Worm (Caenorhabditis elegans) whole organism, L1 larva: Measurements from ENCODE around the gene nhr-56.
A peak's percentile ranks its signal among the peaks of the same experiment; 100 is the strongest.

Source experiments
- C04F5.9 ChIP-seq: sonication (generic microtip); optimal IDR thresholded peaks from 2 replicates; lab custom pipeline; 2016; ENCODE audit warnings: missing genetic modification characterization, missing compliant biosample characterization
- F16B12.6 ChIP-seq: fragments of 150-350 bp; optimal IDR thresholded peaks from 2 replicates; lab custom pipeline; 2014; ENCODE audit warnings: missing biosample characterization, missing genetic modification characterization
- Y116A8C.19 ChIP-seq: sonication (generic microtip); optimal IDR thresholded peaks from 2 replicates; lab custom pipeline; 2016; ENCODE audit warnings: missing compliant biosample characterization, missing genetic modification characterization, borderline replicate concordance
- aha-1 ChIP-seq: fragments of 150-350 bp; optimal IDR thresholded peaks from 2 replicates; lab custom pipeline; 2014; ENCODE audit warnings: missing biosample characterization, missing genetic modification characterization
- alr-1 ChIP-seq: fragments of 200-800 bp; sonication (Bioruptor generic); optimal IDR thresholded peaks from 2 replicates; lab custom pipeline; 2018; ENCODE audit warnings: borderline replicate concordance, mild to moderate bottlenecking, missing genetic modification characterization, missing compliant biosample characterization
- aly-2 ChIP-seq: fragments of 150-350 bp; optimal IDR thresholded peaks from 2 replicates; lab custom pipeline; 2014; ENCODE audit warnings: missing biosample characterization, missing genetic modification characterization
- blmp-1 ChIP-seq: fragments of 150-350 bp; optimal IDR thresholded peaks from 2 replicates; lab custom pipeline; 2014; ENCODE audit warnings: missing biosample characterization, missing genetic modification characterization
- ceh-88 ChIP-seq: fragments of 200-800 bp; sonication (Bioruptor generic); IDR thresholded peaks from 2 replicates; pipeline ENCODE4 v1.3.6; 2022; ENCODE audit warnings: missing genetic modification characterization, missing compliant biosample characterization
- ceh-90 ChIP-seq: sonication (generic microtip); optimal IDR thresholded peaks from 2 replicates; lab custom pipeline; 2016; ENCODE audit warnings: missing genetic modification characterization, missing compliant biosample characterization
- dsc-1 ChIP-seq: sonication (generic microtip); optimal IDR thresholded peaks from 2 replicates; lab custom pipeline; 2016; ENCODE audit warnings: mild to moderate bottlenecking, missing genetic modification characterization, missing compliant biosample characterization
- efl-1 ChIP-seq, 4 experiments: fragments of 150-350 bp; optimal IDR thresholded peaks in 3 of 4; peaks in 1 of 4; 1 replicate in 1 of 4; 2 replicates in 3 of 4; lab custom pipeline; 2014; ENCODE audit warnings: missing biosample characterization in 2 of 4, missing genetic modification characterization in 2 of 4, missing genetic modification reagents in 2 of 4
- efl-3 ChIP-seq: fragments of 200-800 bp; sonication (Bioruptor generic); optimal IDR thresholded peaks from 2 replicates; lab custom pipeline; 2018; ENCODE audit warnings: mild to moderate bottlenecking, missing genetic modification characterization, missing compliant biosample characterization
- egl-13 ChIP-seq: sonication (generic microtip); optimal IDR thresholded peaks from 2 replicates; lab custom pipeline; 2016; ENCODE audit warnings: missing genotype, missing genetic modification reagents, missing genetic modification characterization, missing compliant biosample characterization
- egl-27 ChIP-seq, 2 experiments: fragments of 150-350 bp in 1 of 2; sonication (generic microtip); optimal IDR thresholded peaks; 3 replicates each; lab custom pipeline; 2017 to 2018; ENCODE audit warnings: missing biosample characterization in 2 of 2, missing genetic modification characterization in 2 of 2, missing genetic modification reagents in 2 of 2
- elt-2 ChIP-seq: sonication (generic microtip); optimal IDR thresholded peaks from 2 replicates; lab custom pipeline; 2016; ENCODE audit warnings: missing genetic modification characterization, mild to moderate bottlenecking, inconsistent platforms, missing compliant biosample characterization, missing genetic modification reagents
- elt-3 ChIP-seq, 6 experiments: fragments of 150-350 bp in 1 of 6; sonication (generic microtip); optimal IDR thresholded peaks; 2 replicates each; lab custom pipeline; 2017 to 2018; ENCODE audit warnings: missing biosample characterization in 6 of 6, missing genetic modification characterization in 6 of 6, inconsistent platforms in 1 of 6
- ets-5 ChIP-seq: fragments of 200-800 bp; sonication (Bioruptor generic); IDR thresholded peaks from 2 replicates; pipeline ENCODE4 v1.3.6; 2022; ENCODE audit warnings: missing genetic modification characterization, missing compliant biosample characterization
- fkh-4 ChIP-seq: sonication (generic microtip); optimal IDR thresholded peaks from 2 replicates; lab custom pipeline; 2016; ENCODE audit warnings: missing compliant biosample characterization, missing genetic modification characterization, borderline replicate concordance
- fkh-8 ChIP-seq: sonication (generic microtip); optimal IDR thresholded peaks from 2 replicates; lab custom pipeline; 2016; ENCODE audit warnings: mild to moderate bottlenecking, missing genetic modification characterization, missing compliant biosample characterization
- fos-1 ChIP-seq: fragments of 150-350 bp; optimal IDR thresholded peaks from 2 replicates; lab custom pipeline; 2014; ENCODE audit warnings: missing biosample characterization, missing genetic modification characterization
- grh-1 ChIP-seq: fragments of 200-800 bp; sonication (Bioruptor generic); IDR thresholded peaks from 2 replicates; pipeline ENCODE4 v1.3.6; 2022; ENCODE audit warnings: missing genetic modification reagents, missing genetic modification characterization, missing compliant biosample characterization
- hlh-4 ChIP-seq: sonication (generic microtip); optimal IDR thresholded peaks from 2 replicates; lab custom pipeline; 2016; ENCODE audit warnings: mild to moderate bottlenecking, missing genetic modification characterization, missing compliant biosample characterization
- jun-1 ChIP-seq: fragments of 150-350 bp; optimal IDR thresholded peaks from 2 replicates; lab custom pipeline; 2014; ENCODE audit warnings: missing biosample characterization, missing genetic modification reagents, missing genetic modification characterization
- lin-14 ChIP-seq: fragments of 200-800 bp; sonication (Bioruptor generic); optimal IDR thresholded peaks from 2 replicates; lab custom pipeline; 2018; ENCODE audit warnings: mild to moderate bottlenecking, missing genetic modification characterization, moderate library complexity, missing compliant biosample characterization
- lin-15B ChIP-seq: fragments of 150-350 bp; sonication (generic microtip); optimal IDR thresholded peaks from 3 replicates; lab custom pipeline; 2014; ENCODE audit warnings: missing biosample characterization, missing genetic modification characterization
- lin-35 ChIP-seq, 2 experiments: fragments of 150-350 bp; optimal IDR thresholded peaks; 2 replicates each; lab custom pipeline; 2014; ENCODE audit warnings: missing biosample characterization in 2 of 2, missing genetic modification characterization in 2 of 2, missing genetic modification reagents in 2 of 2
- lin-39 ChIP-seq: fragments of 150-350 bp; optimal IDR thresholded peaks from 2 replicates; lab custom pipeline; 2014; ENCODE audit warnings: missing biosample characterization, missing genetic modification reagents, missing genetic modification characterization
- lsy-2 ChIP-seq, 2 experiments: fragments of 150-350 bp; optimal IDR thresholded peaks; 2 replicates each; lab custom pipeline; 2014; ENCODE audit warnings: missing biosample characterization in 2 of 2, missing genetic modification characterization in 2 of 2
- mdl-1 ChIP-seq, 2 experiments: fragments of 150-350 bp; optimal IDR thresholded peaks; 2 replicates each; lab custom pipeline; 2014 to 2017; ENCODE audit warnings: missing biosample characterization in 2 of 2, missing genetic modification characterization in 2 of 2, inconsistent platforms in 1 of 2
- mef-2 ChIP-seq: fragments of 150-350 bp; optimal IDR thresholded peaks from 2 replicates; lab custom pipeline; 2014; ENCODE audit warnings: missing biosample characterization, missing genetic modification characterization
- nhr-12 ChIP-seq: sonication (generic microtip); optimal IDR thresholded peaks from 2 replicates; lab custom pipeline; 2017; ENCODE audit warnings: missing biosample characterization, missing genetic modification characterization
- nhr-19 ChIP-seq: fragments of 200-800 bp; sonication (Bioruptor generic); conservative IDR thresholded peaks from 2 replicates; pipeline ENCODE4 v1.3.6; 2022; ENCODE audit warnings: missing genetic modification characterization, missing compliant biosample characterization
- nhr-20 ChIP-seq: sonication (generic microtip); optimal IDR thresholded peaks from 2 replicates; lab custom pipeline; 2016; ENCODE audit warnings: mild to moderate bottlenecking, missing genetic modification characterization, missing compliant biosample characterization
- nhr-28 ChIP-seq: fragments of 150-350 bp; optimal IDR thresholded peaks from 2 replicates; lab custom pipeline; 2014; ENCODE audit warnings: missing biosample characterization, missing genetic modification characterization
- nhr-71 ChIP-seq: sonication (generic microtip); optimal IDR thresholded peaks from 2 replicates; lab custom pipeline; 2016; ENCODE audit warnings: mild to moderate bottlenecking, missing genetic modification characterization, moderate library complexity, missing compliant biosample characterization
- nhr-77 ChIP-seq: fragments of 150-350 bp; optimal IDR thresholded peaks from 2 replicates; lab custom pipeline; 2014; ENCODE audit warnings: missing biosample characterization, missing genetic modification characterization
- nhr-84 ChIP-seq: sonication (generic microtip); optimal IDR thresholded peaks from 2 replicates; lab custom pipeline; 2017; ENCODE audit warnings: missing biosample characterization, missing genetic modification characterization
- nhr-85 ChIP-seq: sonication (generic microtip); peaks from one replicate; lab custom pipeline; 2016; ENCODE audit warnings: missing genetic modification characterization, inconsistent platforms, missing compliant biosample characterization
- pag-3 ChIP-seq: sonication (generic microtip); optimal IDR thresholded peaks from 2 replicates; lab custom pipeline; 2017; ENCODE audit warnings: missing genetic modification characterization, mild to moderate bottlenecking, missing compliant biosample characterization, antibody characterized with exemption, borderline replicate concordance; ENCODE audit not compliant: insufficient read depth
- pax-3 ChIP-seq: fragments of 200-800 bp; sonication (Bioruptor generic); optimal IDR thresholded peaks from 2 replicates; lab custom pipeline; 2018; ENCODE audit warnings: mild to moderate bottlenecking, missing genetic modification characterization, moderate library complexity, missing compliant biosample characterization
- pqm-1 ChIP-seq: sonication (generic microtip); optimal IDR thresholded peaks from 3 replicates; lab custom pipeline; 2017; ENCODE audit warnings: missing biosample characterization, missing genetic modification characterization
- skn-1 ChIP-seq: fragments of 150-350 bp; optimal IDR thresholded peaks from 2 replicates; lab custom pipeline; 2014; ENCODE audit warnings: missing biosample characterization, missing genetic modification characterization
- snu-23 ChIP-seq: sonication (generic microtip); optimal IDR thresholded peaks from 2 replicates; lab custom pipeline; 2016; ENCODE audit warnings: missing genetic modification characterization, missing compliant biosample characterization
- sptf-1 ChIP-seq: fragments of 150-350 bp; optimal IDR thresholded peaks from 2 replicates; lab custom pipeline; 2014; ENCODE audit warnings: missing biosample characterization, missing genetic modification characterization
- tlp-1 ChIP-seq: fragments of 150-350 bp; optimal IDR thresholded peaks from 2 replicates; lab custom pipeline; 2014; ENCODE audit warnings: missing biosample characterization, missing genetic modification characterization
- unc-130 ChIP-seq: fragments of 150-350 bp; optimal IDR thresholded peaks from 2 replicates; lab custom pipeline; 2017; ENCODE audit warnings: missing biosample characterization, missing genetic modification characterization, inconsistent platforms
- unc-62 ChIP-seq: fragments of 150-350 bp; optimal IDR thresholded peaks from 2 replicates; lab custom pipeline; 2014; ENCODE audit warnings: missing biosample characterization, missing genetic modification reagents, missing genetic modification characterization
- unc-86 ChIP-seq: sonication (generic microtip); optimal IDR thresholded peaks from 2 replicates; lab custom pipeline; 2016; ENCODE audit warnings: missing genetic modification characterization, missing compliant biosample characterization
- unc-98 ChIP-seq: fragments of 200-800 bp; sonication (Bioruptor generic); IDR thresholded peaks from 2 replicates; pipeline ENCODE4 v1.3.6; 2022; ENCODE audit warnings: missing genetic modification characterization, missing compliant biosample characterization
- zag-1 ChIP-seq: fragments of 150-350 bp; optimal IDR thresholded peaks from 2 replicates; lab custom pipeline; 2014; ENCODE audit warnings: missing biosample characterization, missing genetic modification characterization
- zip-4 ChIP-seq: fragments of 200-800 bp; sonication (Bioruptor generic); optimal IDR thresholded peaks from 2 replicates; lab custom pipeline; 2018; ENCODE audit warnings: mild to moderate bottlenecking, missing genetic modification characterization, moderate library complexity, missing compliant biosample characterization
- ztf-11 ChIP-seq, 2 experiments: sonication (generic microtip); optimal IDR thresholded peaks; 2 replicates each; lab custom pipeline; 2016 to 2017; ENCODE audit warnings: missing genetic modification characterization in 2 of 2, missing biosample characterization in 1 of 2, missing compliant biosample characterization in 1 of 2
- ztf-4 ChIP-seq: fragments of 150-350 bp; optimal IDR thresholded peaks from 2 replicates; lab custom pipeline; 2014; ENCODE audit warnings: missing biosample characterization, missing genetic modification characterization

The nhr-56 gene

DNA sequence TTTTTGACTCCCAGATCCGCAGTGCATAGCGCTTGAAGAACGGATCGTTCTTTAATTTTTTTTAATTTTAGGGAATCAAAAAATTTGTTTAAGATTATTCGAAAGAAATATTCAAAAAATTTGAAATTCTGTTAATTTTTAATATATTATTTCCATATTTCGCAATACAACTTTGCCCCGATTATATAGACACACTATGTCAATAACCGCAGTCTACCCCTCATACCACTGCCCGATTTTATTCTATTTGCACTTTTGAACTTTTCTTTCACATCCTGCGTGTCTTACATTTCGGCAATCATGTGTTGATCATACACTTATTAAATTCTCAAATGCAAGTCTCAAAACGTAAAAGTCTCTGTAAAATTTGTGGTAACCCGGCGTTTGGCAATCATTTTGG, at the start of gene nhr-56:
Gene nhr-56 (plus strand): TSS at position 202 of the 400 bp plus-strand sequence.
- peak; percentile 19 for TF ChIP-seq fkh-8
- TF ChIP-seq nhr-71 (tag; lab: Kevin White, UChicago) = peak; percentile 62
- no peak for TF ChIP-seq unc-62 (GFP tag; lab: Kevin White, UChicago)
- no peak for TF ChIP-seq aha-1 (tag; lab: Kevin White, UChicago)
- no peak for TF ChIP-seq lin-15B
- TF ChIP-seq C04F5.9 = no peak
- TF ChIP-seq jun-1 (tag; lab: Kevin White, UChicago) = peak; percentile 34
- peak; percentile 15 for TF ChIP-seq nhr-77
- peak; percentile 72 for TF ChIP-seq nhr-85 (tag; lab: Kevin White, UChicago)
- peak in 1 of 2 experiments; percentile 38 for TF ChIP-seq mdl-1 (tag; optimal IDR thresholded peaks at IDR 0.05; lab: Kevin White, UChicago)
- no peak for TF ChIP-seq aly-2 (tag; lab: Kevin White, UChicago)
- no peak for TF ChIP-seq fkh-4 (tag; lab: Kevin White, UChicago)
- no peak for TF ChIP-seq pax-3
- no peak for TF ChIP-seq lin-14 (GFP tag; lab: Kevin White, UChicago)
- peak; percentile 23 to 28 for TF ChIP-seq efl-1 (optimal IDR thresholded peaks at IDR 0.05; lab: Kevin White, UChicago)
- peak; percentile 3 to 87 for TF ChIP-seq efl-1 (GFP tag; optimal IDR thresholded peaks at IDR 0.05 in 1 of 2; lab: Kevin White, UChicago)
- TF ChIP-seq unc-86 = no peak
- no peak for TF ChIP-seq ztf-4
- no peak for TF ChIP-seq F16B12.6 (tag; lab: Kevin White, UChicago)
- TF ChIP-seq elt-3 (tag; optimal IDR thresholded peaks at IDR 0.05; lab: Kevin White, UChicago) = no peak
- TF ChIP-seq alr-1 (tag; lab: Kevin White, UChicago) = no peak
- TF ChIP-seq nhr-28 (tag; lab: Kevin White, UChicago) = no peak
- TF ChIP-seq sptf-1 = no peak
- no peak for TF ChIP-seq egl-27 (tag; optimal IDR thresholded peaks at IDR 0.05; lab: Kevin White, UChicago)
- TF ChIP-seq Y116A8C.19 (tag; lab: Kevin White, UChicago) = no peak
- TF ChIP-seq pag-3 (tag; lab: Kevin White, UChicago) = no peak
- no peak for TF ChIP-seq pqm-1 (tag; lab: Kevin White, UChicago)
- peak in 1 of 2 experiments; percentile 42 for TF ChIP-seq lsy-2 (tag; optimal IDR thresholded peaks at IDR 0.05; lab: Kevin White, UChicago)
- no peak for TF ChIP-seq egl-13
- TF ChIP-seq mef-2 (tag; lab: Kevin White, UChicago) = no peak
- no peak for TF ChIP-seq dsc-1 (tag; lab: Kevin White, UChicago)
- no peak for TF ChIP-seq grh-1 (GFP tag; lab: Robert Waterston, UW)
- TF ChIP-seq lin-39 (tag; lab: Kevin White, UChicago) = no peak
- peak; percentile 14; the same call in 1 of the 2 replicates for TF ChIP-seq nhr-19 (GFP tag; lab: Robert Waterston, UW)
- TF ChIP-seq hlh-4 = no peak
- no peak for TF ChIP-seq tlp-1 (tag; lab: Kevin White, UChicago)
- no peak for TF ChIP-seq nhr-84 (tag; lab: Kevin White, UChicago)
- no peak for TF ChIP-seq ztf-11 (tag; optimal IDR thresholded peaks at IDR 0.05; lab: Kevin White, UChicago)
- TF ChIP-seq lin-35 (GFP tag; optimal IDR thresholded peaks at IDR 0.05; lab: Kevin White, UChicago) = peak in 1 of 2 experiments; percentile 63
- peak; percentile 39 for TF ChIP-seq blmp-1 (tag; lab: Kevin White, UChicago)
- no peak for TF ChIP-seq nhr-12 (tag; lab: Kevin White, UChicago)
- TF ChIP-seq ets-5 (GFP tag; lab: Robert Waterston, UW) = no peak
- TF ChIP-seq nhr-20 (tag; lab: Kevin White, UChicago) = peak; percentile 80
- TF ChIP-seq ceh-90 = no peak
- no peak for TF ChIP-seq zag-1 (tag; lab: Kevin White, UChicago)
- TF ChIP-seq unc-130 (tag; lab: Kevin White, UChicago) = no peak
- TF ChIP-seq unc-98 = no peak
- no peak for TF ChIP-seq efl-3 (GFP tag; lab: Kevin White, UChicago)
- TF ChIP-seq zip-4 (GFP tag; lab: Kevin White, UChicago) = peak; percentile 68
- no peak for TF ChIP-seq ceh-88 (GFP tag; lab: Robert Waterston, UW)
- TF ChIP-seq fos-1 (tag; lab: Kevin White, UChicago) = no peak
- TF ChIP-seq snu-23 = peak; percentile 56
- TF ChIP-seq elt-2 (tag; lab: Kevin White, UChicago) = peak; percentile 27
- peak; percentile 66 for TF ChIP-seq skn-1 (tag; lab: Kevin White, UChicago)
